Worm (Caenorhabditis elegans): Measurements from ENCODE around the gene R11E3.19.

ce11 chrIV:4795111-4795510, 19.2 kb upstream of the R11E3.19 start:
- no peak for TF ChIP-seq ref-1 (GFP tag; conservative IDR thresholded peaks at IDR 0.05)
- TF ChIP-seq flt-1 (GFP tag; IDR thresholded peaks at IDR 0.05): no peak
- TF ChIP-seq med-1 (GFP tag; optimal IDR thresholded peaks at IDR 0.05; ENCODE audit: insufficient read depth): no peak
- TF ChIP-seq ztf-23 (GFP tag; IDR thresholded peaks at IDR 0.05): no peak
- no peak for TF ChIP-seq T22C8.4 (GFP tag; IDR thresholded peaks at IDR 0.05)

All from whole organism, midembryonic.